Fruit fly (Drosophila melanogaster) whole organism: ENCODE data around the gene ais.

ENCODE experiments used
- CG8478 ChIP-seq: fragments of >200 bp; optimal IDR thresholded peaks from 2 replicates; lab custom pipeline; 2018; ENCODE audit warnings: inconsistent platforms
- Dll ChIP-seq: fragments of >200 bp; optimal IDR thresholded peaks from 2 replicates; lab custom pipeline; 2017
- pan ChIP-seq: fragments of >200 bp; optimal IDR thresholded peaks from 2 replicates; lab custom pipeline; 2017
- usp ChIP-seq: fragments of >200 bp; optimal IDR thresholded peaks from 2 replicates; lab custom pipeline; 2017; ENCODE audit warnings: missing biosample characterization, missing genetic modification characterization, mixed read lengths

DNA sequence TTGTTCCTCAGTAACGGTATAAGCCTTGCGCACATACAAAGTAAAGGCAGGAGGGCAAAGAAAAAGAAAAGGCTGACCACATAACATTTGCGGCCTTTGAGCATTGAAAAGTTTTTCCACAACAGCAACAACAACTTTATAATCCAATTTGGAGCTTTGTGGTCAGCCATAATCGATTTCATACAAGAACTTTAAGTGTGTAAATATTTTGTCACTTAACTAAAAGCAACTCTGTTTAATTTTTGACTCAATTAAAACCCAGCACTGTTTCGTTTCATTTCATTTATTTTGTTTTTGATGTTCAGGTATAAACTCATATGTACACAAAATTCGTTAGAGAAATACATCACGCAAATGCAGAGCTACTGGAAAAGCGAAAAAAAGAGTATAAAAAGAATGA is 7.0 kb downstream of the ais start, which contains the start of gene CG42816:
- TF ChIP-seq Dll (lab: Kevin White, UChicago) = no peak
- TF ChIP-seq usp (GFP tag; lab: Kevin White, UChicago) = no peak
- TF ChIP-seq CG8478 (lab: Kevin White, UChicago) = no peak
- no peak for TF ChIP-seq pan (lab: Kevin White, UChicago)
